Worm (Caenorhabditis elegans): Measurements from ENCODE around the gene T24C4.5.

DNA sequence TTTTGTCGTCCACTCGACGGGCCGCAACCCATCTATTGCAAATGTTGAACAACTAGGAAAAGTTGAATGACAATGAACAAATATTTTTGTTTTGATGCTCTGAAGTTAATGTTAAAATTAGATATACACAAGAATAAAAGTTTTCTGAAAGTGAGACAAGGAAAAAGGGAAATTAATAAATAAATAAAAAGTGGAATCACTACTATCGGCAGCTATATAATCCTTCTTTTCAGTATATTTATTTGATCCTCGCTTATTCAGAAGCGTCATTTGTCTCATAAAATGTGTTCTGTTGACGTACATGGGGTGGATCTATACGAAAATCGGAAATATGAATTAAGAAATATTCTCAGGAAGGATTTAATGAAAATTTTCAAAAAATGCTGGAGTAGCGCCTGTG, 46.7 kb upstream of the T24C4.5 start, which contains the start of gene pef-1:
- no peak for TF ChIP-seq med-1 (GFP tag; optimal IDR thresholded peaks at IDR 0.05; ENCODE audit: insufficient read depth)
- no peak for TF ChIP-seq tab-1 (GFP tag; IDR thresholded peaks at IDR 0.05)

Data from whole organism, midembryonic.